Worm (Caenorhabditis elegans) whole organism, young adult: Measurements from ENCODE around the gene myo-6.
A peak's percentile ranks its signal among the peaks of the same experiment; 100 is the strongest.

Experiments
- B0035.1 ChIP-seq: sonication (generic microtip); optimal IDR thresholded peaks from 2 replicates; lab custom pipeline; 2016; ENCODE audit warnings: missing genetic modification characterization, mild to moderate bottlenecking, missing compliant biosample characterization, missing genotype, missing genetic modification reagents
- F37B4.10 ChIP-seq: fragments of 200-800 bp; sonication (Bioruptor generic); IDR thresholded peaks from 2 replicates; pipeline ENCODE4 v1.3.6; 2022; ENCODE audit warnings: missing genetic modification characterization, missing compliant biosample characterization
- F39B2.1 ChIP-seq: fragments of 200-800 bp; sonication (Bioruptor generic); IDR thresholded peaks from 2 replicates; pipeline ENCODE4 v1.3.6; 2022; ENCODE audit warnings: missing genetic modification reagents, missing genetic modification characterization, missing compliant biosample characterization
- F52B5.7 ChIP-seq: sonication (generic microtip); optimal IDR thresholded peaks from 2 replicates; lab custom pipeline; 2016; ENCODE audit warnings: mild to moderate bottlenecking, missing genetic modification characterization, missing compliant biosample characterization
- F57A8.1 ChIP-seq: fragments of 200-800 bp; sonication (Bioruptor generic); optimal IDR thresholded peaks from 2 replicates; lab custom pipeline; 2018; ENCODE audit warnings: mild to moderate bottlenecking, missing genetic modification characterization, moderate library complexity, missing compliant biosample characterization
- F57C9.4 ChIP-seq: sonication (generic microtip); optimal IDR thresholded peaks from 2 replicates; lab custom pipeline; 2017; ENCODE audit warnings: mild to moderate bottlenecking, missing genetic modification characterization, missing compliant biosample characterization
- K11D2.4 ChIP-seq: fragments of 200-800 bp; sonication (Bioruptor generic); IDR thresholded peaks from 2 replicates; pipeline ENCODE4 v1.3.6; 2022; ENCODE audit warnings: missing genetic modification reagents, missing genetic modification characterization, missing compliant biosample characterization
- Y56A3A.18 ChIP-seq: fragments of 200-800 bp; sonication (Bioruptor generic); IDR thresholded peaks from 2 replicates; pipeline ENCODE4 v1.3.6; 2022; ENCODE audit warnings: missing genetic modification reagents, missing genetic modification characterization, missing compliant biosample characterization
- Y67H2A.10 ChIP-seq: fragments of 200-800 bp; sonication (Bioruptor generic); conservative IDR thresholded peaks from 2 replicates; pipeline ENCODE4 v1.3.6; 2022; ENCODE audit warnings: missing genetic modification reagents, missing genetic modification characterization, missing compliant biosample characterization
- Y79H2A.3 ChIP-seq: fragments of 200-800 bp; sonication (Bioruptor generic); conservative IDR thresholded peaks from 2 replicates; pipeline ENCODE4 v1.3.6; 2022; ENCODE audit warnings: missing genetic modification reagents, missing genetic modification characterization, missing compliant biosample characterization
- ZK185.1 ChIP-seq: sonication (generic microtip); optimal IDR thresholded peaks from 2 replicates; lab custom pipeline; 2016; ENCODE audit warnings: mild to moderate bottlenecking, missing genetic modification characterization, missing compliant biosample characterization; ENCODE audit not compliant: poor library complexity, severe bottlenecking
- aptf-3 ChIP-seq: fragments of 200-800 bp; sonication (Bioruptor generic); IDR thresholded peaks from 2 replicates; pipeline ENCODE4 v1.3.6; 2022; ENCODE audit warnings: missing genetic modification characterization, missing compliant biosample characterization
- attf-6 ChIP-seq: fragments of 200-800 bp; sonication (Bioruptor generic); IDR thresholded peaks from 2 replicates; pipeline ENCODE4 v1.3.6; 2022; ENCODE audit warnings: missing genetic modification reagents, missing genetic modification characterization, missing compliant biosample characterization
- cebp-1 ChIP-seq, 2 experiments: fragments of 200-800 bp in 1 of 2; sonication (Bioruptor generic) in 1 of 2; sonication (generic microtip) in 1 of 2; IDR thresholded peaks in 1 of 2; optimal IDR thresholded peaks in 1 of 2; 2 replicates each; pipeline versions ENCODE4 v1.3.6 to Lab custom; 2017 to 2022; ENCODE audit warnings: missing compliant biosample characterization in 2 of 2, missing genetic modification characterization in 2 of 2, mild to moderate bottlenecking in 1 of 2, missing genetic modification reagents in 1 of 2, moderate library complexity in 1 of 2
- ceh-79 ChIP-seq: sonication (generic microtip); optimal IDR thresholded peaks from 2 replicates; lab custom pipeline; 2017; ENCODE audit warnings: mild to moderate bottlenecking, missing genetic modification characterization, missing compliant biosample characterization
- dpl-1 ChIP-seq: fragments of 150-350 bp; optimal IDR thresholded peaks from 2 replicates; lab custom pipeline; 2014; ENCODE audit warnings: missing biosample characterization, missing genetic modification reagents, missing genetic modification characterization
- ekl-4 ChIP-seq: fragments of 200-800 bp; sonication (Bioruptor generic); IDR thresholded peaks from 2 replicates; pipeline ENCODE4 v1.3.6; 2022; ENCODE audit warnings: missing genetic modification reagents, missing genetic modification characterization, missing compliant biosample characterization
- hlh-26 ChIP-seq: fragments of 200-800 bp; sonication (Bioruptor generic); conservative IDR thresholded peaks from 2 replicates; pipeline ENCODE4 v1.3.6; 2022; ENCODE audit warnings: missing genetic modification reagents, missing genetic modification characterization, missing compliant biosample characterization
- hmg-1.2 ChIP-seq: fragments of 200-800 bp; sonication (Bioruptor generic); IDR thresholded peaks from 2 replicates; pipeline ENCODE4 v1.3.6; 2022; ENCODE audit warnings: missing genetic modification reagents, missing genetic modification characterization, missing compliant biosample characterization
- hrde-1 ChIP-seq: sonication (generic microtip); optimal IDR thresholded peaks from 2 replicates; lab custom pipeline; 2016; ENCODE audit warnings: missing genetic modification characterization, mild to moderate bottlenecking, missing compliant biosample characterization, moderate library complexity, missing genotype, missing genetic modification reagents, borderline replicate concordance
- let-526 ChIP-seq: fragments of 200-800 bp; sonication (Bioruptor generic); IDR thresholded peaks from 2 replicates; pipeline ENCODE4 v1.3.6; 2022; ENCODE audit warnings: missing genetic modification reagents, missing genetic modification characterization, missing compliant biosample characterization
- let-607 ChIP-seq, 2 experiments: fragments of 200-800 bp in 1 of 2; sonication (Bioruptor generic) in 1 of 2; sonication (generic microtip) in 1 of 2; optimal IDR thresholded peaks; 2 replicates each; lab custom pipeline; 2016 to 2018; ENCODE audit warnings: mild to moderate bottlenecking in 2 of 2, missing compliant biosample characterization in 2 of 2, missing genetic modification characterization in 2 of 2, moderate library complexity in 2 of 2, missing genotype in 1 of 2
- lin-35 ChIP-seq, 3 experiments: fragments of 150-350 bp in 2 of 3; sonication (generic microtip) in 1 of 3; optimal IDR thresholded peaks; 2 replicates each; lab custom pipeline; 2014 to 2018; ENCODE audit warnings: missing biosample characterization in 3 of 3, missing genetic modification characterization in 3 of 3, missing genetic modification reagents in 3 of 3
- lir-1 ChIP-seq: fragments of 200-800 bp; sonication (Bioruptor generic); conservative IDR thresholded peaks from 2 replicates; pipeline ENCODE4 v1.3.6; 2022; ENCODE audit warnings: missing genetic modification reagents, missing genetic modification characterization, missing compliant biosample characterization
- madf-6 ChIP-seq: fragments of 200-800 bp; sonication (Bioruptor generic); IDR thresholded peaks from 2 replicates; pipeline ENCODE4 v1.3.6; 2022; ENCODE audit warnings: missing genetic modification reagents, missing genetic modification characterization, missing compliant biosample characterization
- madf-8 ChIP-seq: fragments of 200-800 bp; sonication (Bioruptor generic); conservative IDR thresholded peaks from 2 replicates; pipeline ENCODE4 v1.3.6; 2022; ENCODE audit warnings: missing genetic modification reagents, missing genetic modification characterization, missing compliant biosample characterization
- nfya-1 ChIP-seq: sonication (generic microtip); optimal IDR thresholded peaks from 2 replicates; lab custom pipeline; 2017; ENCODE audit warnings: antibody characterized with exemption, missing compliant biosample characterization, missing genetic modification characterization, borderline replicate concordance; ENCODE audit not compliant: insufficient read depth
- nfya-2 ChIP-seq: fragments of 200-800 bp; sonication (Bioruptor generic); IDR thresholded peaks from 2 replicates; pipeline ENCODE4 v1.3.6; 2022; ENCODE audit warnings: missing genetic modification reagents, missing genetic modification characterization, missing compliant biosample characterization
- nhr-27 ChIP-seq: fragments of 200-800 bp; sonication (Bioruptor generic); optimal IDR thresholded peaks from 2 replicates; lab custom pipeline; 2018; ENCODE audit warnings: mild to moderate bottlenecking, missing genetic modification characterization, moderate library complexity, missing compliant biosample characterization
- nhr-90 ChIP-seq: sonication (generic microtip); optimal IDR thresholded peaks from 2 replicates; lab custom pipeline; 2016; ENCODE audit warnings: missing genotype, mild to moderate bottlenecking, missing genetic modification characterization, missing compliant biosample characterization
- pbrm-1 ChIP-seq: fragments of 200-800 bp; sonication (Bioruptor generic); IDR thresholded peaks from 2 replicates; pipeline ENCODE4 v1.3.6; 2022; ENCODE audit warnings: missing genetic modification reagents, missing genetic modification characterization, missing compliant biosample characterization
- rcor-1 ChIP-seq: fragments of 200-800 bp; sonication (Bioruptor generic); IDR thresholded peaks from 2 replicates; pipeline ENCODE4 v1.3.6; 2022; ENCODE audit warnings: missing genetic modification reagents, missing genetic modification characterization, missing compliant biosample characterization
- repo-1 ChIP-seq: sonication (generic microtip); optimal IDR thresholded peaks from 2 replicates; lab custom pipeline; 2017; ENCODE audit warnings: mild to moderate bottlenecking, missing genetic modification characterization, missing compliant biosample characterization
- rpc-1 ChIP-seq, 2 experiments: fragments of 150-350 bp in 1 of 2; sonication (generic microtip) in 1 of 2; optimal IDR thresholded peaks; 2 replicates each; lab custom pipeline; 2014 to 2018; ENCODE audit warnings: missing biosample characterization in 1 of 2, missing genetic modification characterization in 1 of 2, missing genetic modification reagents in 1 of 2, missing genotype in 1 of 2
- sdz-38 ChIP-seq: sonication (generic microtip); optimal IDR thresholded peaks from 2 replicates; lab custom pipeline; 2016; ENCODE audit warnings: missing genotype, missing genetic modification characterization, missing compliant biosample characterization
- sea-2 ChIP-seq: fragments of 200-800 bp; sonication (Bioruptor generic); IDR thresholded peaks from 2 replicates; pipeline ENCODE4 v1.3.6; 2022; ENCODE audit warnings: missing genetic modification characterization, missing compliant biosample characterization
- snpc-1.1 ChIP-seq: sonication (generic microtip); optimal IDR thresholded peaks from 2 replicates; lab custom pipeline; 2017; ENCODE audit warnings: missing genetic modification characterization, mild to moderate bottlenecking, missing compliant biosample characterization, antibody characterized with exemption, moderate library complexity, missing genotype, missing genetic modification reagents; ENCODE audit not compliant: insufficient read depth
- snpc-3.4 ChIP-seq: sonication (generic microtip); optimal IDR thresholded peaks from 2 replicates; lab custom pipeline; 2017; ENCODE audit warnings: missing genetic modification characterization, mild to moderate bottlenecking, missing compliant biosample characterization, antibody characterized with exemption, moderate library complexity, missing genotype, missing genetic modification reagents
- sptf-2 ChIP-seq: fragments of 200-800 bp; sonication (Bioruptor generic); optimal IDR thresholded peaks from 2 replicates; lab custom pipeline; 2018; ENCODE audit warnings: mild to moderate bottlenecking, missing genetic modification characterization, missing compliant biosample characterization
- zim-3 ChIP-seq: sonication (generic microtip); optimal IDR thresholded peaks from 2 replicates; lab custom pipeline; 2017; ENCODE audit warnings: mild to moderate bottlenecking, missing genetic modification characterization, moderate library complexity, missing compliant biosample characterization

Gene myo-6

DNA sequence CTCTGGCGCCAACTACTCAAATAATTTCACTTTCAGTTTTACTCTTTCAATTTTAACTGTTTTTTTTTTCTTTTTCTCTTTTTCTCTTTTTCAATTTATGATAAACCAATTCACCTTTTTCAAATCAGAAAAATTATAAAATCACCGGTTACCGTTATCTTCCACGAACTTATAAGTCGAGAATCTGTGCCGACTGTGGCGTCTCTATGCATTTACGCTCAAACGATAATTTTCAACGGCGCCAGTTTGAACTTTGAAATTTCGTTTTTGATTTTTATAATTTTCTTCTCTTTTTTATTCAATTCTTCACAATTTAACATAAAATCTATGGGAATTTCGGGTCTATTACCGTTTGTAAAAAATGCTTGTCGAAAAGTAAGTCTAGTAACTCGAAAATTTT, 13.8 kb downstream of the myo-6 start, which contains the start of gene exo-1 (continued):
- TF ChIP-seq nfya-2 (no peak), Y67H2A.10 (GFP tag; lab: Robert Waterston, UW) (no peak), nfya-1 (tag; lab: Kevin White, UChicago) (no peak), Y56A3A.18 (GFP tag; lab: Robert Waterston, UW) (no peak), K11D2.4 (no peak), hrde-1 (tag; lab: Kevin White, UChicago) (no peak), madf-6 (GFP tag; lab: Robert Waterston, UW) (no peak), attf-6 (GFP tag; lab: Robert Waterston, UW) (no peak), pbrm-1 (GFP tag; lab: Robert Waterston, UW) (no peak), F52B5.7 (tag; lab: Kevin White, UChicago) (no peak), dpl-1 (GFP tag; lab: Kevin White, UChicago) (peak; percentile 80), snpc-1.1 (tag; lab: Kevin White, UChicago) (no peak), hmg-1.2 (GFP tag; lab: Robert Waterston, UW) (no peak; the same call in 1 of the 2 replicates), sptf-2 (no peak), ceh-79 (tag; lab: Kevin White, UChicago) (no peak), lin-35 (GFP tag; optimal IDR thresholded peaks at IDR 0.05; lab: Kevin White, UChicago) (peak in 1 of 3 experiments; percentile 83), Y79H2A.3 (GFP tag; lab: Robert Waterston, UW) (no peak), B0035.1 (tag; lab: Kevin White, UChicago) (no peak), nhr-27 (tag; lab: Kevin White, UChicago) (no peak), nhr-90 (tag; lab: Kevin White, UChicago) (no peak), madf-8 (GFP tag; lab: Robert Waterston, UW) (no peak), aptf-3 (GFP tag; lab: Robert Waterston, UW) (no peak), ZK185.1 (no peak), F57C9.4 (no peak), rcor-1 (GFP tag; lab: Robert Waterston, UW) (no peak), hlh-26 (GFP tag; lab: Robert Waterston, UW) (no peak), snpc-3.4 (peak; percentile 17), let-526 (no peak), cebp-1 (GFP tag; IDR thresholded peaks at IDR 0.05; lab: Robert Waterston, UW) (no peak), cebp-1 (tag; optimal IDR thresholded peaks at IDR 0.05; lab: Kevin White, UChicago) (no peak), ekl-4 (GFP tag; lab: Robert Waterston, UW) (no peak), F37B4.10 (GFP tag; lab: Robert Waterston, UW) (no peak), lir-1 (GFP tag; lab: Robert Waterston, UW) (no peak), F57A8.1 (GFP tag; lab: Kevin White, UChicago) (no peak), zim-3 (tag; lab: Kevin White, UChicago) (no peak), sea-2 (GFP tag; lab: Robert Waterston, UW) (no peak), sdz-38 (tag; lab: Kevin White, UChicago) (no peak)

DNA sequence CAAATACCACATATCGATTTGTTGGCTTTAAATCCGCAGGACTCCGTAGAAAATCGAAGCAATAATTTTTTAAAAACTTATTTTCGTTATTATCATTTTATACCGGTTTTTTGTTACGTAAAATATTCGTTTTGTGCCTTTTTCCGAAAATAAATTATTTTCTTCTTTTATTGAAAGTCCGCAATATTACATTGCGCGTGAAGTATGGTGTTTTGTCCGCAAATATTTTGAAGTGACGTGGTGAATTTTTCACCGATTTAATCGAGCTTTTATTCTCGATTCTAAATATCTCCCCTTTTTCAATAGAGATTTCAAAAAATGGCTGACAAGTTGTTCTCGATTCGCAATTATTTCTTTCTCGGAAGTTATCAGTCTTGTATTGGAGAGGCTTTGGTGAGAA, 16.4 kb downstream of the myo-6 start, which contains the start of gene cope-1:
Gene cope-1 (plus strand): TSS at position 229 of the 400 bp plus-strand sequence.
- TF ChIP-seq F39B2.1 (GFP tag; lab: Robert Waterston, UW), result no peak
- TF ChIP-seq let-607 (tag; optimal IDR thresholded peaks at IDR 0.05; lab: Kevin White, UChicago), result peak in 1 of 2 experiments; percentile 61
- TF ChIP-seq repo-1 (tag; lab: Kevin White, UChicago), result no peak
- no peak for TF ChIP-seq rpc-1 (optimal IDR thresholded peaks at IDR 0.05; lab: Kevin White, UChicago)
- TF ChIP-seq rpc-1 (tag; optimal IDR thresholded peaks at IDR 0.05; lab: Kevin White, UChicago), result no peak
